Worm (Caenorhabditis elegans) whole organism, young adult: Measurements from ENCODE around the gene sod-1.
A peak's percentile ranks its signal among the peaks of the same experiment; 100 is the strongest.

ENCODE experiments used
- F33H1.4 ChIP-seq: fragments of 200-800 bp; sonication (Bioruptor generic); IDR thresholded peaks from 2 replicates; pipeline ENCODE4 v1.3.6; 2022; ENCODE audit warnings: missing genetic modification reagents, missing genetic modification characterization, missing compliant biosample characterization
- F49E8.2 ChIP-seq: sonication (generic microtip); optimal IDR thresholded peaks from 3 replicates; lab custom pipeline; 2017; ENCODE audit warnings: missing genetic modification characterization, mild to moderate bottlenecking, missing compliant biosample characterization, antibody characterized with exemption, moderate library complexity; ENCODE audit not compliant: insufficient read depth
- K11D2.4 ChIP-seq: fragments of 200-800 bp; sonication (Bioruptor generic); IDR thresholded peaks from 2 replicates; pipeline ENCODE4 v1.3.6; 2022; ENCODE audit warnings: missing genetic modification reagents, missing genetic modification characterization, missing compliant biosample characterization
- K12H6.12 ChIP-seq: fragments of 200-800 bp; sonication (Bioruptor generic); optimal IDR thresholded peaks from 2 replicates; lab custom pipeline; 2018; ENCODE audit warnings: mild to moderate bottlenecking, missing genetic modification characterization, missing compliant biosample characterization
- akir-1 ChIP-seq: fragments of 200-800 bp; sonication (Bioruptor generic); optimal IDR thresholded peaks from 2 replicates; lab custom pipeline; 2018; ENCODE audit warnings: mild to moderate bottlenecking, missing genetic modification characterization, moderate library complexity, missing compliant biosample characterization
- aptf-2 ChIP-seq: fragments of 200-800 bp; sonication (Bioruptor generic); conservative IDR thresholded peaks from 2 replicates; pipeline ENCODE4 v1.3.6; 2022; ENCODE audit warnings: missing genetic modification reagents, missing genetic modification characterization, missing compliant biosample characterization
- aptf-3 ChIP-seq: fragments of 200-800 bp; sonication (Bioruptor generic); IDR thresholded peaks from 2 replicates; pipeline ENCODE4 v1.3.6; 2022; ENCODE audit warnings: missing genetic modification characterization, missing compliant biosample characterization
- attf-5 ChIP-seq: fragments of 200-800 bp; sonication (Bioruptor generic); optimal IDR thresholded peaks from 2 replicates; lab custom pipeline; 2018; ENCODE audit warnings: mild to moderate bottlenecking, missing genetic modification characterization, missing compliant biosample characterization
- bed-1 ChIP-seq: fragments of 200-800 bp; sonication (Bioruptor generic); IDR thresholded peaks from 2 replicates; pipeline ENCODE4 v1.3.6; 2022; ENCODE audit warnings: missing genetic modification reagents, missing genetic modification characterization, missing compliant biosample characterization
- cebp-1 ChIP-seq, 2 experiments: fragments of 200-800 bp in 1 of 2; sonication (Bioruptor generic) in 1 of 2; sonication (generic microtip) in 1 of 2; IDR thresholded peaks in 1 of 2; optimal IDR thresholded peaks in 1 of 2; 2 replicates each; pipeline versions ENCODE4 v1.3.6 to Lab custom; 2017 to 2022; ENCODE audit warnings: missing compliant biosample characterization in 2 of 2, missing genetic modification characterization in 2 of 2, mild to moderate bottlenecking in 1 of 2, missing genetic modification reagents in 1 of 2, moderate library complexity in 1 of 2
- die-1 ChIP-seq: sonication (generic microtip); optimal IDR thresholded peaks from 2 replicates; lab custom pipeline; 2016; ENCODE audit warnings: missing genotype, mild to moderate bottlenecking, missing genetic modification characterization, missing compliant biosample characterization
- dox-1 ChIP-seq: fragments of 200-800 bp; sonication (Bioruptor generic); IDR thresholded peaks from 2 replicates; pipeline ENCODE4 v1.3.6; 2022; ENCODE audit warnings: missing genetic modification reagents, missing genetic modification characterization, missing compliant biosample characterization
- dpff-1 ChIP-seq: sonication (generic microtip); optimal IDR thresholded peaks from 2 replicates; lab custom pipeline; 2017; ENCODE audit warnings: mild to moderate bottlenecking, missing genetic modification characterization, missing compliant biosample characterization
- dpl-1 ChIP-seq: fragments of 150-350 bp; optimal IDR thresholded peaks from 2 replicates; lab custom pipeline; 2014; ENCODE audit warnings: missing biosample characterization, missing genetic modification reagents, missing genetic modification characterization
- egl-44 ChIP-seq: fragments of 200-800 bp; sonication (Bioruptor generic); IDR thresholded peaks from 2 replicates; pipeline ENCODE4 v1.3.6; 2022; ENCODE audit warnings: missing genetic modification reagents, missing genetic modification characterization, missing compliant biosample characterization
- hlh-26 ChIP-seq: fragments of 200-800 bp; sonication (Bioruptor generic); conservative IDR thresholded peaks from 2 replicates; pipeline ENCODE4 v1.3.6; 2022; ENCODE audit warnings: missing genetic modification reagents, missing genetic modification characterization, missing compliant biosample characterization
- hmg-1.2 ChIP-seq: fragments of 200-800 bp; sonication (Bioruptor generic); IDR thresholded peaks from 2 replicates; pipeline ENCODE4 v1.3.6; 2022; ENCODE audit warnings: missing genetic modification reagents, missing genetic modification characterization, missing compliant biosample characterization
- let-607 ChIP-seq, 2 experiments: fragments of 200-800 bp in 1 of 2; sonication (Bioruptor generic) in 1 of 2; sonication (generic microtip) in 1 of 2; optimal IDR thresholded peaks; 2 replicates each; lab custom pipeline; 2016 to 2018; ENCODE audit warnings: mild to moderate bottlenecking in 2 of 2, missing compliant biosample characterization in 2 of 2, missing genetic modification characterization in 2 of 2, moderate library complexity in 2 of 2, missing genotype in 1 of 2
- lin-40 ChIP-seq: sonication (generic microtip); optimal IDR thresholded peaks from 2 replicates; lab custom pipeline; 2016; ENCODE audit warnings: missing genetic modification characterization, mild to moderate bottlenecking, missing compliant biosample characterization, missing genotype, missing genetic modification reagents
- lsy-27 ChIP-seq: sonication (generic microtip); optimal IDR thresholded peaks from 2 replicates; lab custom pipeline; 2017; ENCODE audit warnings: missing genetic modification characterization, mild to moderate bottlenecking, missing compliant biosample characterization, antibody characterized with exemption, missing genotype, borderline replicate concordance; ENCODE audit not compliant: insufficient read depth
- madf-10 ChIP-seq: sonication (generic microtip); optimal IDR thresholded peaks from 2 replicates; lab custom pipeline; 2016; ENCODE audit warnings: mild to moderate bottlenecking, missing genetic modification characterization, missing compliant biosample characterization
- madf-6 ChIP-seq: fragments of 200-800 bp; sonication (Bioruptor generic); IDR thresholded peaks from 2 replicates; pipeline ENCODE4 v1.3.6; 2022; ENCODE audit warnings: missing genetic modification reagents, missing genetic modification characterization, missing compliant biosample characterization
- mel-28 ChIP-seq: sonication (generic microtip); optimal IDR thresholded peaks from 2 replicates; lab custom pipeline; 2016; ENCODE audit warnings: borderline replicate concordance, mild to moderate bottlenecking, missing genetic modification characterization, missing compliant biosample characterization
- nhr-120 ChIP-seq: fragments of 200-800 bp; sonication (Bioruptor generic); IDR thresholded peaks from 2 replicates; pipeline ENCODE4 v1.3.6; 2022; ENCODE audit warnings: missing genetic modification characterization, missing compliant biosample characterization
- nhr-80 ChIP-seq: sonication (generic microtip); optimal IDR thresholded peaks from 2 replicates; lab custom pipeline; 2016; ENCODE audit warnings: missing genetic modification characterization, missing compliant biosample characterization
- pbrm-1 ChIP-seq: fragments of 200-800 bp; sonication (Bioruptor generic); IDR thresholded peaks from 2 replicates; pipeline ENCODE4 v1.3.6; 2022; ENCODE audit warnings: missing genetic modification reagents, missing genetic modification characterization, missing compliant biosample characterization
- snpc-1.1 ChIP-seq: sonication (generic microtip); optimal IDR thresholded peaks from 2 replicates; lab custom pipeline; 2017; ENCODE audit warnings: missing genetic modification characterization, mild to moderate bottlenecking, missing compliant biosample characterization, antibody characterized with exemption, moderate library complexity, missing genotype, missing genetic modification reagents; ENCODE audit not compliant: insufficient read depth
- tbp1 ChIP-seq: fragments of 200-800 bp; sonication (Bioruptor generic); optimal IDR thresholded peaks from 2 replicates; lab custom pipeline; 2018; ENCODE audit warnings: mild to moderate bottlenecking, missing genetic modification characterization, missing compliant biosample characterization
- tlf-1 ChIP-seq: fragments of 200-800 bp; sonication (Bioruptor generic); optimal IDR thresholded peaks from 2 replicates; lab custom pipeline; 2018; ENCODE audit warnings: mild to moderate bottlenecking, missing genetic modification characterization, missing compliant biosample characterization
- xnd-1 ChIP-seq: sonication (generic microtip); optimal IDR thresholded peaks from 2 replicates; lab custom pipeline; 2016; ENCODE audit warnings: missing genotype, missing genetic modification reagents, missing genetic modification characterization, missing compliant biosample characterization
- zim-3 ChIP-seq: sonication (generic microtip); optimal IDR thresholded peaks from 2 replicates; lab custom pipeline; 2017; ENCODE audit warnings: mild to moderate bottlenecking, missing genetic modification characterization, moderate library complexity, missing compliant biosample characterization
- ztf-28 ChIP-seq: fragments of 200-800 bp; sonication (Bioruptor generic); IDR thresholded peaks from 2 replicates; pipeline ENCODE4 v1.3.6; 2022; ENCODE audit warnings: missing genetic modification reagents, missing genetic modification characterization, missing compliant biosample characterization
- ztf-3 ChIP-seq: fragments of 200-800 bp; sonication (Bioruptor generic); optimal IDR thresholded peaks from 2 replicates; lab custom pipeline; 2018; ENCODE audit warnings: mild to moderate bottlenecking, missing genetic modification characterization, missing compliant biosample characterization

Gene sod-1

ce11 chrII:6935975-6936374 is 37.7 kb downstream of the sod-1 start:
- no peak for TF ChIP-seq snpc-1.1
- peak; percentile 2 for TF ChIP-seq nhr-80 (tag; lab: Kevin White, UChicago)

ce11 chrII:6934729-6935128 is 39.0 kb downstream of the sod-1 start:
- no peak for TF ChIP-seq F49E8.2
- TF ChIP-seq dox-1 (GFP tag; lab: Robert Waterston, UW): no peak
- TF ChIP-seq madf-6 (GFP tag; lab: Robert Waterston, UW): no peak
- no peak for TF ChIP-seq let-607 (tag; optimal IDR thresholded peaks at IDR 0.05; lab: Kevin White, UChicago)
- TF ChIP-seq bed-1 (GFP tag; lab: Robert Waterston, UW): no peak
- no peak for TF ChIP-seq nhr-120 (GFP tag; lab: Robert Waterston, UW)
- TF ChIP-seq tbp1 (GFP tag; lab: Kevin White, UChicago): no peak

- no peak for TF ChIP-seq die-1 (tag; lab: Kevin White, UChicago)
- peak; percentile 11 for TF ChIP-seq nhr-80 (tag; lab: Kevin White, UChicago)
- no peak for TF ChIP-seq tlf-1 (GFP tag; lab: Kevin White, UChicago)
- TF ChIP-seq, all 124 proteins: peak for 1
These were observed 40.7 kb downstream of the sod-1 start for ce11 chrII:6932978-6933377.

- TF ChIP-seq lsy-27 (tag; lab: Kevin White, UChicago): no peak
- no peak for TF ChIP-seq madf-10
- TF ChIP-seq mel-28 (tag; lab: Kevin White, UChicago): no peak
- TF ChIP-seq dox-1 (GFP tag; lab: Robert Waterston, UW): no peak
- TF ChIP-seq zim-3 (tag; lab: Kevin White, UChicago): no peak
- peak; percentile 17; the same call in 1 of the 2 replicates for TF ChIP-seq hmg-1.2 (GFP tag; lab: Robert Waterston, UW)
- TF ChIP-seq egl-44 (GFP tag; lab: Robert Waterston, UW): no peak
- no peak for TF ChIP-seq ztf-28
- no peak for TF ChIP-seq hlh-26 (GFP tag; lab: Robert Waterston, UW)
- no peak for TF ChIP-seq dpl-1 (GFP tag; lab: Kevin White, UChicago)
- TF ChIP-seq attf-5: no peak
- no peak for TF ChIP-seq xnd-1 (tag; lab: Kevin White, UChicago)
- TF ChIP-seq aptf-3: no peak
- no peak for TF ChIP-seq K12H6.12 (tag; lab: Kevin White, UChicago)
- no peak for TF ChIP-seq akir-1 (GFP tag; lab: Kevin White, UChicago)
- TF ChIP-seq nhr-80 (tag; lab: Kevin White, UChicago): peak; percentile 10
- TF ChIP-seq aptf-2 (GFP tag; lab: Robert Waterston, UW): no peak
- TF ChIP-seq F33H1.4 (GFP tag; lab: Robert Waterston, UW): no peak
- no peak for TF ChIP-seq K11D2.4
- no peak for TF ChIP-seq ztf-3 (GFP tag; lab: Kevin White, UChicago)
- no peak for TF ChIP-seq lin-40 (tag; lab: Kevin White, UChicago)
- no peak for TF ChIP-seq cebp-1 (GFP tag; IDR thresholded peaks at IDR 0.05; lab: Robert Waterston, UW)
- peak; percentile 61 for TF ChIP-seq cebp-1 (tag; optimal IDR thresholded peaks at IDR 0.05; lab: Kevin White, UChicago)
- no peak for TF ChIP-seq pbrm-1 (GFP tag; lab: Robert Waterston, UW)
- TF ChIP-seq dpff-1 (tag; lab: Kevin White, UChicago): no peak
- TF ChIP-seq, all 124 proteins: peak for 3
These were observed 43.6 kb downstream of the sod-1 start for ce11 chrII:6930072-6930471.
